Worm (Caenorhabditis elegans) whole organism, late embryonic: ENCODE results near the gene F13B12.7.

Source experiments
- F13H6.1 ChIP-seq: sonication (generic microtip); optimal IDR thresholded peaks from 2 replicates; lab custom pipeline; 2016; ENCODE audit warnings: missing genetic modification characterization, missing compliant biosample characterization
- ceh-22 ChIP-seq: sonication (generic microtip); optimal IDR thresholded peaks from 2 replicates; lab custom pipeline; 2017; ENCODE audit warnings: missing biosample characterization, missing genetic modification characterization
- dmd-4 ChIP-seq: sonication (generic microtip); optimal IDR thresholded peaks from 2 replicates; lab custom pipeline; 2016; ENCODE audit warnings: borderline replicate concordance, missing genetic modification characterization, missing compliant biosample characterization
- elt-2 ChIP-seq: sonication (generic microtip); optimal IDR thresholded peaks from 2 replicates; lab custom pipeline; 2016; ENCODE audit warnings: missing genetic modification reagents, missing genetic modification characterization, missing compliant biosample characterization
- hlh-6 ChIP-seq: sonication (generic microtip); optimal IDR thresholded peaks from 2 replicates; lab custom pipeline; 2016; ENCODE audit warnings: missing genotype, missing genetic modification characterization, missing compliant biosample characterization
- nhr-232 ChIP-seq: sonication (generic microtip); optimal IDR thresholded peaks from 2 replicates; lab custom pipeline; 2016; ENCODE audit warnings: missing genetic modification characterization, missing compliant biosample characterization
- ttx-3 ChIP-seq: sonication (generic microtip); optimal IDR thresholded peaks from 2 replicates; lab custom pipeline; 2016; ENCODE audit warnings: missing genetic modification reagents, missing genetic modification characterization, missing compliant biosample characterization
- unc-86 ChIP-seq: sonication (generic microtip); optimal IDR thresholded peaks from 2 replicates; lab custom pipeline; 2016; ENCODE audit warnings: missing genetic modification characterization, missing compliant biosample characterization
- ztf-16 ChIP-seq: sonication (generic microtip); optimal IDR thresholded peaks from 2 replicates; lab custom pipeline; 2017; ENCODE audit warnings: missing genetic modification characterization, missing compliant biosample characterization

DNA sequence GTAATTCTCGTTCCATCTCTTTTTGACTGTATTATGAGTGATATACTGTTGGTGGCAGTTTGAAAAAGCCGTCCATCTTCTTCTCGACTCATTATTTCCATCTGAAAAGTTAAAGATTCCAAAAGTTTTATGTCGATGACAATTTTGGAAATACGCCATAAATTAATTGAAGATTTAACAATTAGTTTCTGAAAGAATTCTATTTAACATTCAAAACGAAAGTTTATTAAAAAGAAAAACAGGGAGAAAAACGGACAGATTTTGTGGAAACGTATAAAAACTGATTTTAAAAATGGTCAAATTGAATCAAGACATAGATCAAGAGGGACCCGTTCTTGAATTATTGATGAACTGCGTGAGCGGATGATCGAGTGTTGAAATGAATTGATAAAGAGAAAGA lies 29.8 kb upstream of the F13B12.7 start, which contains the start of gene R10H10.7:
- TF ChIP-seq ztf-16 (tag; lab: Kevin White, UChicago) (no peak), ttx-3 (tag; lab: Kevin White, UChicago) (no peak), dmd-4 (tag; lab: Kevin White, UChicago) (no peak), elt-2 (tag; lab: Kevin White, UChicago) (no peak), hlh-6 (tag; lab: Kevin White, UChicago) (no peak), F13H6.1 (tag; lab: Kevin White, UChicago) (no peak), ceh-22 (tag; lab: Kevin White, UChicago) (no peak), nhr-232 (tag; lab: Kevin White, UChicago) (no peak), unc-86 (tag; lab: Kevin White, UChicago) (no peak)
